Fruit fly (Drosophila melanogaster) whole organism, pupa: Measurements from ENCODE around the gene CG42834.
A peak's percentile ranks its signal among the peaks of the same experiment; 100 is the strongest.

Source experiments
- CG10348 ChIP-seq: fragments of 200-800 bp; sonication (Bioruptor generic); IDR thresholded peaks from 2 replicates; pipeline ENCODE4 v1.3.6; 2022; ENCODE audit warnings: missing biosample characterization, missing genetic modification characterization
- CG12605 ChIP-seq: fragments of 200-800 bp; sonication (Bioruptor generic); IDR thresholded peaks from 2 replicates; pipeline ENCODE4 v1.3.6; 2022; ENCODE audit warnings: missing biosample characterization, missing genetic modification characterization
- CG13204 ChIP-seq: fragments of 200-800 bp; sonication (Bioruptor generic); optimal IDR thresholded peaks from 2 replicates; lab custom pipeline; 2018; ENCODE audit warnings: missing biosample characterization, mild to moderate bottlenecking, missing genetic modification characterization, moderate library complexity
- CG14655 ChIP-seq: fragments of 200-800 bp; sonication (Bioruptor generic); optimal IDR thresholded peaks from 3 replicates; lab custom pipeline; 2017; ENCODE audit warnings: mild to moderate bottlenecking, missing biosample characterization, missing genetic modification reagents, missing genetic modification characterization
- CG15710 ChIP-seq: fragments of 200-800 bp; sonication (Bioruptor generic); optimal IDR thresholded peaks from 2 replicates; lab custom pipeline; 2018; ENCODE audit warnings: missing biosample characterization, mild to moderate bottlenecking, missing genetic modification characterization, moderate library complexity
- CG17806 ChIP-seq: fragments of 200-800 bp; sonication (Bioruptor generic); optimal IDR thresholded peaks from 2 replicates; lab custom pipeline; 2018; ENCODE audit warnings: missing biosample characterization, mild to moderate bottlenecking, missing genetic modification characterization, moderate library complexity
- CG32121 ChIP-seq: fragments of 200-800 bp; sonication (Bioruptor generic); IDR thresholded peaks from 2 replicates; pipeline ENCODE4 v1.3.6; 2022; ENCODE audit warnings: missing biosample characterization, missing genetic modification characterization
- CG34367 ChIP-seq: fragments of 200-800 bp; sonication (Bioruptor generic); optimal IDR thresholded peaks from 2 replicates; lab custom pipeline; 2018; ENCODE audit warnings: missing biosample characterization, mild to moderate bottlenecking, missing genetic modification characterization
- CG4496 ChIP-seq: fragments of 200-800 bp; sonication (Bioruptor generic); IDR thresholded peaks from 3 replicates; pipeline ENCODE4 v1.3.6; 2022; ENCODE audit warnings: missing biosample characterization, missing genetic modification characterization
- CG8159 ChIP-seq: fragments of 200-800 bp; sonication (Bioruptor generic); optimal IDR thresholded peaks from 3 replicates; lab custom pipeline; 2018; ENCODE audit warnings: missing biosample characterization, mild to moderate bottlenecking, missing genetic modification characterization, moderate library complexity
- CG8301 ChIP-seq: fragments of 200-800 bp; sonication (Bioruptor generic); optimal IDR thresholded peaks from 2 replicates; lab custom pipeline; 2018; ENCODE audit warnings: missing biosample characterization, mild to moderate bottlenecking, missing genetic modification characterization
- CG9948 ChIP-seq: fragments of 200-800 bp; sonication (Bioruptor generic); optimal IDR thresholded peaks from 2 replicates; lab custom pipeline; 2018; ENCODE audit warnings: missing biosample characterization, mild to moderate bottlenecking, missing genetic modification characterization, moderate library complexity
- D1 ChIP-seq: fragments of 200-800 bp; sonication (Bioruptor generic); optimal IDR thresholded peaks from 2 replicates; lab custom pipeline; 2018; ENCODE audit warnings: missing biosample characterization, mild to moderate bottlenecking, missing genetic modification characterization, moderate library complexity
- EcR ChIP-seq: fragments of 200-800 bp; sonication (Bioruptor generic); optimal IDR thresholded peaks from 3 replicates; lab custom pipeline; 2019; ENCODE audit warnings: missing biosample characterization, missing genetic modification characterization, mild to moderate bottlenecking, moderate library complexity, missing genetic modification reagents
- Ets98B ChIP-seq: fragments of 200-800 bp; sonication (Bioruptor generic); IDR thresholded peaks from 2 replicates; pipeline ENCODE4 v1.3.6; 2022; ENCODE audit warnings: missing biosample characterization, missing genetic modification characterization
- Pif1A ChIP-seq: fragments of 200-800 bp; sonication (Bioruptor generic); optimal IDR thresholded peaks from 3 replicates; lab custom pipeline; 2016; ENCODE audit warnings: missing biosample characterization, missing genetic modification characterization
- Pif1B ChIP-seq: fragments of 200-800 bp; sonication (Bioruptor generic); optimal IDR thresholded peaks from 3 replicates; lab custom pipeline; 2016; ENCODE audit warnings: missing biosample characterization, missing genetic modification characterization
- Snoo ChIP-seq: fragments of 200-800 bp; sonication (Bioruptor generic); optimal IDR thresholded peaks from 3 replicates; lab custom pipeline; 2017; ENCODE audit warnings: missing biosample characterization, mild to moderate bottlenecking, missing genetic modification characterization, inconsistent platforms
- fd96Ca ChIP-seq: fragments of 200-800 bp; sonication (Bioruptor generic); IDR thresholded peaks from 3 replicates; pipeline ENCODE4 v1.3.6; 2022; ENCODE audit warnings: missing biosample characterization, missing genetic modification characterization
- gl ChIP-seq: fragments of 200-800 bp; sonication (Bioruptor generic); optimal IDR thresholded peaks from 2 replicates; lab custom pipeline; 2018; ENCODE audit warnings: missing biosample characterization, mild to moderate bottlenecking, missing genetic modification characterization
- rn ChIP-seq: fragments of 200-800 bp; sonication (Bioruptor generic); IDR thresholded peaks from 2 replicates; pipeline ENCODE4 v1.3.6; 2022; ENCODE audit warnings: missing biosample characterization, missing genetic modification characterization

The CG42834 gene

DNA sequence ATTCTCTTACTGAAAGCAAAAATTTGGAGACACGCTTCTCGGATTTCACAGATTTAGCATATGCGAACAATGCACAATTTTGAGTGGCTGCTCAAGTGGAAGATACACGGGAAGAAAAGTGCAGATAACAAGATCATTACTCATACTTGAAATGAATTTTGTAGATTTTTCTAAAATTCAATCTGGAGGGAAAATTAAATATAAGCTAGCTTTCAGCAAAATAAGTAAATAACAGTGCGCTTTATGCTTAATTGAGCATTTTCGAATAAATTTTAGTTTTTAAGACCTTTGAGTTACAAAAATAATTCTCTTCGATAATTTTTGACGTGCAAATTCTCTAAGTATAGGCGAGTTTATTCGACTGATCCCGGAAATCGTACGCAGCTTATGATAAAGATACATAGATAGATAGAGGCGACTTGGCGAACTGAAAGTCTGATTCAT, 17.9 kb upstream of the CG42834 start:
- no peak for TF ChIP-seq CG10348 (GFP tag; lab: Robert Waterston, UW)
- TF ChIP-seq rn (GFP tag; lab: Robert Waterston, UW): no peak
- TF ChIP-seq CG34367: peak; percentile 27
- peak; percentile 69 for TF ChIP-seq CG9948 (tag; lab: Kevin White, UChicago)
- TF ChIP-seq CG4496 (GFP tag; lab: Robert Waterston, UW): peak; percentile 66; the same call in 1 of the 3 replicates
- TF ChIP-seq Snoo (tag; lab: Kevin White, UChicago): no peak
- no peak for TF ChIP-seq EcR (GFP tag; lab: Kevin White, UChicago)
- TF ChIP-seq CG32121 (GFP tag; lab: Robert Waterston, UW): peak; percentile 59
- TF ChIP-seq Pif1A (GFP tag; lab: Kevin White, UChicago): peak; percentile 83
- TF ChIP-seq CG13204 (GFP tag; lab: Kevin White, UChicago): no peak
- TF ChIP-seq CG8301: peak; percentile 84
- peak; percentile 75 for TF ChIP-seq CG17806 (tag; lab: Kevin White, UChicago)
- peak; percentile 36; the same call in 1 of the 2 replicates for TF ChIP-seq Ets98B (GFP tag; lab: Robert Waterston, UW)
- TF ChIP-seq CG12605: peak; percentile 58
- TF ChIP-seq Pif1B (GFP tag; lab: Kevin White, UChicago): peak; percentile 50
- peak; percentile 78 for TF ChIP-seq CG8159 (tag; lab: Kevin White, UChicago)
- no peak for TF ChIP-seq fd96Ca
- peak; percentile 44 for TF ChIP-seq gl (tag; lab: Kevin White, UChicago)
- peak; percentile 83 for TF ChIP-seq CG14655
- peak; percentile 17 for TF ChIP-seq D1
- peak; percentile 48 for TF ChIP-seq CG15710 (tag; lab: Kevin White, UChicago)

DNA sequence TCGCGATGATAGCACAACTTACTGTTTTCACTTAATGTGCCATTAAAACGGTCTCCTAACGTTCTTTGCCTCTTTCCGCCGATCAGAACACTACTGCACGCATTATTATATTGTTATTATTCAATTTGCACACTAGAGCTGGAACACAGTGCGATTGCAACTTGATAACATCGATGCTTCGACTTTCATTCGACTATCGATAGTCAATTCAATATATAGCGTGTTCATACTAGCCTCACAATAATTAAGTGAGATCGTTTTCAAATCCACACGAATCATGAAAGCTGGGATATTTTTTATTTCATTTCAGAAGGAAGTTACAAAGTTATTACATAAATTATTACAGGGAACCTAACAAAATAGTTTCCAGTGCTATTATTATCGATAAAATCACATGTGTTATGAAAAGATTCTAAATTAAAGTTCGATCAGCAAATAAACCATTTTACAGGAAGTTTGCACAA, 17.2 kb upstream of the CG42834 start:
- TF ChIP-seq CG17806 (tag; lab: Kevin White, UChicago) (no peak), CG13204 (GFP tag; lab: Kevin White, UChicago) (no peak), D1 (peak; percentile 8), Ets98B (GFP tag; lab: Robert Waterston, UW) (peak; percentile 37; the same call in 1 of the 2 replicates), CG4496 (GFP tag; lab: Robert Waterston, UW) (peak; percentile 57; the same call in 1 of the 3 replicates), Snoo (tag; lab: Kevin White, UChicago) (peak; percentile 7), CG12605 (no peak), CG32121 (GFP tag; lab: Robert Waterston, UW) (peak; percentile 31; the same call in 1 of the 2 replicates)

DNA sequence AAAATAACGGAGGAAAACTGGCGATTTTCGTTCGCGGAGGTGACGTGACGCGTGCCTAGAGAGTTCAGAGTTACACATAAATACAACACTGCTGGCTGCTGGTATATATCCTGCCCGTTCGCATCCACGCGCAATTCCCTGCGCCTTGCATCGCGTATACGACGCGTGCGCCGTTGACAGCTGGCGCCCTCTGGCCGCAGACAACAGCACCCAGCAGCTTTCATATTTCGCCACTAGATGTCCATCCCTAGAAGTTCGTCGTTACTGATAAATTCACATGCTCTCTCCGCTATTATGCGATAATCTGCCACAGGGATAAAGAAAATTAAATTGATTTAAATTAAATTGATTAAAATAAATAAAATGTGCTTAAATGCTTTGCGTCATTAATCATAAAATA, 16.1 kb upstream of the CG42834 start, which contains the start of gene Sur-8:
Sur-8 (minus strand) TSS at position 82 of the 400 bp plus-strand sequence.
- TF ChIP-seq CG14655 (peak; percentile 25), CG4496 (GFP tag; lab: Robert Waterston, UW) (peak; percentile 79), EcR (GFP tag; lab: Kevin White, UChicago) (no peak), CG10348 (GFP tag; lab: Robert Waterston, UW) (no peak), rn (GFP tag; lab: Robert Waterston, UW) (peak; percentile 40; the same call in 1 of the 2 replicates), fd96Ca (peak; percentile 42; the same call in 2 of the 3 replicates), Ets98B (GFP tag; lab: Robert Waterston, UW) (peak; percentile 41), Pif1A (GFP tag; lab: Kevin White, UChicago) (peak; percentile 7)

DNA sequence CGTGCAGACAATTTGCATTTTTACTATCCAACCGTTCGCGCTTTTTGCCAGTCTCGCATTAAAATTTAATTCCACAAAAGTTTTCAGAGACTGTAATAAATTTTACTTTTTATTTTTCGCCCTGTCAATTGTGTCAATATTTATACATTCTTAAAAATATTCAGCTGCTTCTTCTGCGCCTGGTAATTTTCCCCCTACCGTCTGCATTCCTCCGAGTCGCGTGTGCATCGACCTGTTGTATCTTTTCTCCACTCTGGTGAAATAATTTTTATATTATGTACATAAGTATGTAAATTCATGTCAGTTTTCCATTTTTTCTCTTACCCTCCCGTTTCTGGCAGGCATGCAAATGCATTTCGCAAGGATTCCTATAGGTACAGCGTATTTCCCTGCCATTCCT, 15.4 kb upstream of the CG42834 start, which contains the start of gene CG34279:
CG34279 (minus strand) TSS at position 101 of the 400 bp plus-strand sequence.
- TF ChIP-seq rn (GFP tag; lab: Robert Waterston, UW) (no peak), Pif1A (GFP tag; lab: Kevin White, UChicago) (no peak), Ets98B (GFP tag; lab: Robert Waterston, UW) (no peak), CG12605 (no peak), CG9948 (tag; lab: Kevin White, UChicago) (no peak), CG13204 (GFP tag; lab: Kevin White, UChicago) (no peak), fd96Ca (no peak), CG10348 (GFP tag; lab: Robert Waterston, UW) (no peak), CG17806 (tag; lab: Kevin White, UChicago) (no peak), CG15710 (tag; lab: Kevin White, UChicago) (no peak), EcR (GFP tag; lab: Kevin White, UChicago) (no peak), CG32121 (GFP tag; lab: Robert Waterston, UW) (no peak)

DNA sequence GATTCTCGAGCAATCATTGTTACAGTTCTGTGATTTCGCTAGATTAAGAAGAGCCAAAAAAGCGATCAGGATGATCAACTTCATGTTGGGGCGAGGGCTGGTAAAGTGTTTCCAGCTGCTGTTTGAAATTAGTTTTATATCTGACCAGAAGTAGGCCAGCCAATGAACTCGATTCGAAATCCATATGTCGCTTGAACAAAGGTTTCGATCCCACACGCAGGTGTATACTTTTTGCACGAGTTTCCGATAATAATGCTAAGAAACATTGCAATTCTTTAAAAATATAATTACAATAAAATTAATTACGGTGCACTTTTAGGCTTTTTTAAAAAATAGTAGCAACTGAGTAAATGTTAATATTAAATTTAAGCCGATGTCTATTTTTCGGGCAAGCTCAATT, 14.9 kb upstream of the CG42834 start, which contains the start of gene CG34280:
CG34280 (minus strand) TSS at position 101 of the 400 bp plus-strand sequence.
- TF ChIP-seq Ets98B (GFP tag; lab: Robert Waterston, UW): no peak
- no peak for TF ChIP-seq CG4496 (GFP tag; lab: Robert Waterston, UW)

DNA sequence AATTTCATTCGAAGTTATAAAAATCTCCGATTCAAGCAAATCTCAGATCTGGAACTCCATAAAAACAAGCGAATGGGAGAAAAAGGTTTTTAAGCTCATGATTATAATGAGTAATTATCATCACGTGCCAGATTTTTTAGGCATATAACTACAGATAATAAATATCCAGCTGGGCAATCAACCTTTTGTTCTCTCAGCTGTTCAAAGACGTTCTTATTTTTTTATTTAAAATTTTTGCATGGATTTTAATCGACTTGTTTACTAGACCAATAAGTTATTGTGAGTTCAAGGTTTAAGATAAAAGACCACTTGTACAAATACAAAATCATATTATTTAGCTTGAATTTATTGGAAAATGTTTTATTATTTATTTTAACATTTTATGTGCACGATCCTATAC, 14.4 kb upstream of the CG42834 start:
- TF ChIP-seq D1 (no peak), CG9948 (tag; lab: Kevin White, UChicago) (no peak), Ets98B (GFP tag; lab: Robert Waterston, UW) (no peak)

- TF ChIP-seq Pif1B (GFP tag; lab: Kevin White, UChicago) (no peak), Ets98B (GFP tag; lab: Robert Waterston, UW) (no peak), rn (GFP tag; lab: Robert Waterston, UW) (no peak), CG15710 (tag; lab: Kevin White, UChicago) (no peak), CG8301 (no peak), Pif1A (GFP tag; lab: Kevin White, UChicago) (no peak), D1 (no peak), CG32121 (GFP tag; lab: Robert Waterston, UW) (no peak), CG8159 (tag; lab: Kevin White, UChicago) (no peak), CG13204 (GFP tag; lab: Kevin White, UChicago) (no peak), fd96Ca (no peak), CG12605 (no peak)
Observed at dm6 chr3R:17405009-17405408, 13.6 kb upstream of the CG42834 start, which contains the start of gene CG42823. TSS of gene CG42823 (minus strand) at chr3R:17405109.
